Worm (Caenorhabditis elegans) whole organism, L3 larva: ENCODE results near the gene F53F1.2.

Experiments used
- mdl-1 ChIP-seq: fragments of 150-350 bp; optimal IDR thresholded peaks from 2 replicates; lab custom pipeline; 2014; ENCODE audit warnings: missing biosample characterization, missing genetic modification characterization
- nhr-237 ChIP-seq: fragments of 150-350 bp; optimal IDR thresholded peaks from 2 replicates; lab custom pipeline; 2014; ENCODE audit warnings: missing biosample characterization, missing genetic modification characterization
- pha-4 ChIP-seq: fragments of 150-350 bp; optimal IDR thresholded peaks from 2 replicates; lab custom pipeline; 2014; ENCODE audit warnings: missing biosample characterization, missing genetic modification reagents, missing genetic modification characterization

DNA sequence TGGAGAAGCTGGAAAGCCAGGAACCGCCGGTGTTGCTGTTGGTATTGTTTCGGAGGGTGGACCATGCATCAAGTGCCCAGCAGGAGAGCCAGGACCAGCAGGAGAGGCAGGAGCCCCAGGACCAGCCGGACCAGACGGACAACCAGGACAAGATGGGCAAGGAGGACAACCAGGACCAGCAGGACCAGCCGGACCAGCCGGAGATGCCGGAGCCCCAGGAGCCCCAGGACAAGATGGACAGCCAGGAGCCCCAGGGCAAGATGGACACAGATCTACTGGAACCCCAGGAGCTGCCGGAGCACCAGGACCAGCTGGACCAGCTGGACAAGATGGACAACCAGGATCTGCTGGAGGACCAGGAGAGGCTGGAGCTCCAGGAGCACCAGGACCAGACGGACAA, 36.2 kb downstream of the F53F1.2 start:
- TF ChIP-seq mdl-1 (tag; lab: Kevin White, UChicago): no peak
- no peak for TF ChIP-seq nhr-237
- no peak for TF ChIP-seq pha-4
